Worm (Caenorhabditis elegans): ENCODE data around the gene T20D4.19.

DNA sequence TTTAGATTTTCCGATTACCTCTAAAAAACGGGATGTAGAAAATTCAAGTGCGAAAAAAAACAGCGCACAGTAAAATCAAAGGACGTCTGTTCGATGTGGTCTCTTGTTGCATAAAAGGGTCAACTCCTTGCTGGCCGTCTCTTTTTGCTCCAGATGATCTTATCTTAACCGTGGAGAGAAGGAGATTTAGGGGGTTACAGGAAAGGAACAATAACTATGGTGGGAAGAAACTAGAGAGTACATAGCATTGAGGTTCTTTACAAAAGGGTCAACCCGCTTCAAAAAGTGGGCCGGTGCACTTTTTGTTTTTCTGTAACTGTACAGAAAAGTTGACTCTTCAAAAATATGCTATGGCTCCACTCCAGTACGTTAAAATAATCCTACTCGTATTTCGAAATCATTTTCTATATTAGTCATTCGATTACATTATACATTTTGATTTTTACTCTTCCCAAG lies at the start of gene T20D4.19, which contains the start of gene srj-9:
- no peak for TF ChIP-seq elt-3 (tag; optimal IDR thresholded peaks at IDR 0.05)
- TF ChIP-seq unc-86 (tag; optimal IDR thresholded peaks at IDR 0.05), result no peak
- no peak for TF ChIP-seq egl-27 (tag; optimal IDR thresholded peaks at IDR 0.05)
- TF ChIP-seq ztf-11 (tag; optimal IDR thresholded peaks at IDR 0.05), result no peak
- TF ChIP-seq unc-98 (GFP tag; IDR thresholded peaks at IDR 0.05), result no peak
- TF ChIP-seq vab-15 (tag; optimal IDR thresholded peaks at IDR 0.05), result no peak
- no peak for TF ChIP-seq swsn-7 (tag; optimal IDR thresholded peaks at IDR 0.05)
- no peak for TF ChIP-seq hlh-4 (tag; optimal IDR thresholded peaks at IDR 0.05)
- TF ChIP-seq lin-39 (tag; optimal IDR thresholded peaks at IDR 0.05), result no peak
- no peak for TF ChIP-seq unc-130 (tag; optimal IDR thresholded peaks at IDR 0.05)
- TF ChIP-seq ets-5 (GFP tag; IDR thresholded peaks at IDR 0.05), result no peak
- no peak for TF ChIP-seq nhr-76 (tag; optimal IDR thresholded peaks at IDR 0.05)
